Worm (Caenorhabditis elegans) whole organism, L4/young adult: ENCODE results near the gene sma-5.

Source experiments
- W03F9.2 ChIP-seq: fragments of 150-350 bp; optimal IDR thresholded peaks from 2 replicates; lab custom pipeline; 2014; ENCODE audit warnings: missing biosample characterization, missing genetic modification characterization
- dao-5 ChIP-seq: sonication (generic microtip); optimal IDR thresholded peaks from 2 replicates; lab custom pipeline; 2016; ENCODE audit warnings: missing genotype, missing genetic modification characterization, moderate library complexity, missing compliant biosample characterization
- him-1 ChIP-seq: sonication (generic microtip); optimal IDR thresholded peaks from 2 replicates; lab custom pipeline; 2016; ENCODE audit warnings: missing genotype, missing genetic modification reagents, missing genetic modification characterization, missing compliant biosample characterization

The sma-5 gene

ce11 chrX:12005499-12005959, at the start of gene sma-5:
TSS of gene sma-5 (minus strand) at chrX:12005549.
- TF ChIP-seq W03F9.2 (no peak), him-1 (tag; lab: Kevin White, UChicago) (no peak), dao-5 (no peak)

- TF ChIP-seq dao-5: no peak
- TF ChIP-seq W03F9.2: no peak
- no peak for TF ChIP-seq him-1 (tag; lab: Kevin White, UChicago)
These were observed 33.4 kb upstream of the sma-5 start for ce11 chrX:12038728-12039127.

- TF ChIP-seq him-1 (tag; lab: Kevin White, UChicago) (no peak), dao-5 (no peak), W03F9.2 (no peak)
These were observed 32.6 kb upstream of the sma-5 start for ce11 chrX:12037978-12038377.

ce11 chrX:12036114-12036513, 30.8 kb upstream of the sma-5 start:
- TF ChIP-seq dao-5 (no peak), him-1 (tag; lab: Kevin White, UChicago) (no peak), W03F9.2 (no peak)

ce11 chrX:12034661-12035060, 29.3 kb upstream of the sma-5 start:
- TF ChIP-seq W03F9.2 (no peak), him-1 (tag; lab: Kevin White, UChicago) (no peak), dao-5 (no peak)

ce11 chrX:12033937-12034336, 28.6 kb upstream of the sma-5 start, which contains the start of gene tsp-20:
TSS of gene tsp-20 (minus strand) at chrX:12034037.
- TF ChIP-seq dao-5 (no peak), W03F9.2 (no peak), him-1 (tag; lab: Kevin White, UChicago) (no peak)

- TF ChIP-seq him-1 (tag; lab: Kevin White, UChicago): no peak
These were observed 19.9 kb upstream of the sma-5 start, which contains the start of gene B0198.2 for ce11 chrX:12025070-12025789. TSS of gene B0198.2 (plus strand) at chrX:12025739.

ce11 chrX:12022496-12022895, 17.1 kb upstream of the sma-5 start:
- TF ChIP-seq W03F9.2 (no peak), him-1 (tag; lab: Kevin White, UChicago) (no peak), dao-5 (no peak)

ce11 chrX:12021446-12021845, 16.1 kb upstream of the sma-5 start:
- TF ChIP-seq W03F9.2: no peak

ce11 chrX:12017908-12018479, 12.6 kb upstream of the sma-5 start, which contains the start of the genes nmat-1 and ucr-2.1:
TSS of gene nmat-1 (minus strand) at chrX:12018043.
TSS of gene ucr-2.1 (plus strand) at chrX:12018429.
- TF ChIP-seq W03F9.2 (peak; percentile 77), dao-5 (no peak), him-1 (tag; lab: Kevin White, UChicago) (no peak)

- no peak for TF ChIP-seq W03F9.2
- no peak for TF ChIP-seq him-1 (tag; lab: Kevin White, UChicago)
- no peak for TF ChIP-seq dao-5
These were observed 2.6 kb upstream of the sma-5 start for ce11 chrX:12007905-12008466.

- no peak for TF ChIP-seq dao-5
- TF ChIP-seq W03F9.2: no peak
- no peak for TF ChIP-seq him-1 (tag; lab: Kevin White, UChicago)
These were observed 1.1 kb upstream of the sma-5 start for ce11 chrX:12006470-12006869.

- TF ChIP-seq dao-5 (no peak), W03F9.2 (no peak), him-1 (tag; lab: Kevin White, UChicago) (no peak)
These were observed 424 bp downstream of the sma-5 start for ce11 chrX:12004925-12005324.

- TF ChIP-seq W03F9.2: no peak
- TF ChIP-seq dao-5: no peak
- no peak for TF ChIP-seq him-1 (tag; lab: Kevin White, UChicago)
These were observed 1.4 kb downstream of the sma-5 start for ce11 chrX:12003969-12004368.

- TF ChIP-seq him-1 (tag; lab: Kevin White, UChicago): no peak
- no peak for TF ChIP-seq W03F9.2
- TF ChIP-seq dao-5: no peak
These were observed 3.7 kb downstream of the sma-5 start for ce11 chrX:12001600-12001999.
